Fruit fly (Drosophila melanogaster): ENCODE measurements around the gene CG8028.

DNA sequence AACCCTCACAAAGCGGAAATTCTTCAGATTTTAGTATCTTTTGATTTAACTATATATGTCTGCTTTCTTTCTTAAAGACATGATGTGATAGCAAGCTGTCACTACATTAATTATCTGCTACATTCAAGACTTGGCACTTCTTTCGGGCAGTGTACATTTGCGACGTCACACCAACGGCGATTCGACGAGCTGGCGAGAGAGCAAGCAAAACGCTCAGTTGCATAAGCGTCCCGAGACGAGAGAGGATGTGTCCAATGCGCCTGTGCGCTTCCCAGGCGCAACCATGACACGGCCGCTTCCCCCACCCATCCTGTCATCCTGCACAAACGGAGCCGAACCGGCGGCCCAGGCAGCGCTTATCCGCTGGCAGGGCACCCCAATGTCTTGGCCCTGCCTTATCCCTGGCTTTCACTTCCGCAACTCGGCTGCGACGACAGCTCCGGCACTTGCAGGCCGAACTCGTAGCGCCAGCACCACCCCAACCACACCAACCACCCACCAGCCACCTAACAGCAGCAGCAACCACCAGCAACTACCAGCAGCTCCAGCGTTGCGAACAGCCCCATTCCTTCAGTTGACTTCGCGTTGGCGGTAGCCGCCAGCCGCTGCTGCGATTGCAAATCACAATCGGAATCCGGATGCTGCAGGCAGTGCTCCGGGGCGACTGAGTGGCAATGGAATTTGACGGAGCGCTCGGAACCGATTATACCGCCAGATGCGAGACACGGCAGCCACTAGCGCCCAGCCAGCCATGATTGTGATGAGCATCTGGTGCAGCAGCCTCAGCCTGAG lies 31.5 kb downstream of the CG8028 start, which contains the start of gene Hs3st-B:
- TF ChIP-seq CG8478 (optimal IDR thresholded peaks at IDR 0.05) (no peak), CTCF (optimal IDR thresholded peaks at IDR 0.05) (no peak)

Data from S2 (cell line).